Worm (Caenorhabditis elegans): ENCODE data around the gene R09E10.5.

The R09E10.5 gene

ce11 chrIV:10349871-10350640 lies 48.0 kb upstream of the R09E10.5 start, which contains the start of the genes unc-43 and Y43C5B.3 (continued):
- no peak for TF ChIP-seq Y75B8A.6 (GFP tag; IDR thresholded peaks at IDR 0.05)
- no peak for TF ChIP-seq aha-1 (tag)
- no peak for TF ChIP-seq egl-43 (GFP tag; IDR thresholded peaks at IDR 0.05)
- TF ChIP-seq madf-5 (GFP tag; IDR thresholded peaks at IDR 0.05), result no peak
- no peak for TF ChIP-seq lin-29 (GFP tag; IDR thresholded peaks at IDR 0.05)
- no peak for TF ChIP-seq ceh-44 (GFP tag; IDR thresholded peaks at IDR 0.05)
- no peak for TF ChIP-seq unc-130 (GFP tag; optimal IDR thresholded peaks at IDR 0.05)
- TF ChIP-seq cey-2 (tag; optimal IDR thresholded peaks at IDR 0.05; ENCODE audit: borderline replicate concordance, insufficient read depth), result no peak
- no peak for TF ChIP-seq daf-16 (GFP tag; optimal IDR thresholded peaks at IDR 0.05)
- peak; percentile 55 for TF ChIP-seq daf-16 (tag; optimal IDR thresholded peaks at IDR 0.05)
- TF ChIP-seq fos-1 (tag; optimal IDR thresholded peaks at IDR 0.05), result no peak
- no peak for TF ChIP-seq jun-1 (tag; optimal IDR thresholded peaks at IDR 0.05)
- no peak for TF ChIP-seq T20F7.1 (GFP tag; optimal IDR thresholded peaks at IDR 0.05)
- TF ChIP-seq lir-3 (tag; optimal IDR thresholded peaks at IDR 0.05), result no peak
- TF ChIP-seq zfp-2 (tag; optimal IDR thresholded peaks at IDR 0.05), result no peak
- TF ChIP-seq Y48G9A.11 (GFP tag; IDR thresholded peaks at IDR 0.05), result no peak
- no peak for TF ChIP-seq hif-1 (tag; optimal IDR thresholded peaks at IDR 0.05)
- TF ChIP-seq nhr-111 (GFP tag; optimal IDR thresholded peaks at IDR 0.05), result no peak
- no peak for TF ChIP-seq mes-2 (tag; optimal IDR thresholded peaks at IDR 0.05; ENCODE audit: poor library complexity, severe bottlenecking)
- TF ChIP-seq ztf-11 (tag; optimal IDR thresholded peaks at IDR 0.05), result no peak
- no peak for TF ChIP-seq rbr-2 (tag; optimal IDR thresholded peaks at IDR 0.05)
- peak; percentile 11 for TF ChIP-seq nhr-77 (tag; optimal IDR thresholded peaks at IDR 0.05)
- TF ChIP-seq saeg-2 (GFP tag; IDR thresholded peaks at IDR 0.05), result no peak
- peak in 1 of 2 experiments; percentile 29 for TF ChIP-seq mdl-1 (tag; optimal IDR thresholded peaks at IDR 0.05)
- no peak for TF ChIP-seq egl-27 (tag; optimal IDR thresholded peaks at IDR 0.05)
- peak; percentile 64 for TF ChIP-seq dmd-6 (GFP tag; IDR thresholded peaks at IDR 0.05)
- no peak for TF ChIP-seq snpc-4 (tag; optimal IDR thresholded peaks at IDR 0.05)

ce11 chrIV:10347528-10347927 lies 45.4 kb upstream of the R09E10.5 start:
- no peak for TF ChIP-seq zag-1 (tag; optimal IDR thresholded peaks at IDR 0.05)

ce11 chrIV:10346948-10347347 lies 44.8 kb upstream of the R09E10.5 start:
- TF ChIP-seq unc-130 (GFP tag; optimal IDR thresholded peaks at IDR 0.05) (no peak), aha-1 (tag) (peak; percentile 92)

DNA sequence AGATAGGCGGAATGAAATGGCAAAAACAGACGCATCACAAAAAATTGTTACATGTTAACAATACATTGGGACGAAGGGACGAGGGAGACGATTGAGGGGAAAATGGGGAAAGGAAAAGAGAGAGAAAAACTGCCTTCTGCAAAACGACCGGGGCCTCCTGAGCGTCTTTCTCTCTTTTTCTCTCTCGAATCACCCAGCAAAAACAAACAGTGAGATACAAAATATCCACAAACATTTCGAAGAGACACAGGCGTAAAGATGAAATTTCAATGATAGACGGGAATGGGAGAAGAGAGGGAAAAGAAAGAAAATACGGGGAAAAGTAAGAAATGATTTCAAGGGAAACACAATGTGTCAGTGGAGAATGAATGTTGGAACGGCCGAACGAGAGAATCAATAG lies 43.9 kb upstream of the R09E10.5 start:
- peak; percentile 85 for TF ChIP-seq dve-1 (tag; optimal IDR thresholded peaks at IDR 0.05; ENCODE audit: insufficient read depth)
- no peak for TF ChIP-seq ceh-28 (tag; optimal IDR thresholded peaks at IDR 0.05)
- TF ChIP-seq unc-39 (tag; optimal IDR thresholded peaks at IDR 0.05), result no peak
- no peak for TF ChIP-seq lin-38 (GFP tag; IDR thresholded peaks at IDR 0.05)
- TF ChIP-seq daf-8 (GFP tag; IDR thresholded peaks at IDR 0.05), result no peak
- TF ChIP-seq mep-1 (tag; optimal IDR thresholded peaks at IDR 0.05), result peak; percentile 54
- TF ChIP-seq aly-2 (tag; optimal IDR thresholded peaks at IDR 0.05), result no peak
- no peak for TF ChIP-seq mxl-3 (GFP tag; optimal IDR thresholded peaks at IDR 0.05)
- TF ChIP-seq ctbp-1 (GFP tag; IDR thresholded peaks at IDR 0.05), result 0 out of 2 replicates have a peak, but pooled peaks have one; percentile 14
- no peak for TF ChIP-seq egl-43 (GFP tag; IDR thresholded peaks at IDR 0.05)
- TF ChIP-seq zip-11 (GFP tag; IDR thresholded peaks at IDR 0.05), result no peak
- TF ChIP-seq nhr-25 (tag; optimal IDR thresholded peaks at IDR 0.05; ENCODE audit: borderline replicate concordance, insufficient read depth), result no peak
- TF ChIP-seq dpl-1 (GFP tag; optimal IDR thresholded peaks at IDR 0.05), result no peak
- no peak for TF ChIP-seq jun-1 (tag; optimal IDR thresholded peaks at IDR 0.05)
- TF ChIP-seq zfp-3 (GFP tag; conservative IDR thresholded peaks at IDR 0.05), result no peak
- no peak for TF ChIP-seq spr-3 (GFP tag; optimal IDR thresholded peaks at IDR 0.05)
- no peak for TF ChIP-seq F44E2.7 (GFP tag; IDR thresholded peaks at IDR 0.05)
- no peak for TF ChIP-seq Y105C5A.15 (GFP tag; IDR thresholded peaks at IDR 0.05)
- TF ChIP-seq nhr-41 (GFP tag; IDR thresholded peaks at IDR 0.05), result no peak
- TF ChIP-seq lin-13 (GFP tag; optimal IDR thresholded peaks at IDR 0.05), result no peak
- no peak for TF ChIP-seq nhr-237 (tag; optimal IDR thresholded peaks at IDR 0.05)
